Worm (Caenorhabditis elegans) whole organism, young adult: Measurements from ENCODE around the gene elpc-4.

ENCODE experiments used
- Y56A3A.18 ChIP-seq: fragments of 200-800 bp; sonication (Bioruptor generic); IDR thresholded peaks from 2 replicates; pipeline ENCODE4 v1.3.6; 2022; ENCODE audit warnings: missing genetic modification reagents, missing genetic modification characterization, missing compliant biosample characterization
- aptf-2 ChIP-seq: fragments of 200-800 bp; sonication (Bioruptor generic); conservative IDR thresholded peaks from 2 replicates; pipeline ENCODE4 v1.3.6; 2022; ENCODE audit warnings: missing genetic modification reagents, missing genetic modification characterization, missing compliant biosample characterization
- athp-1 ChIP-seq: sonication (generic microtip); optimal IDR thresholded peaks from 2 replicates; lab custom pipeline; 2017; ENCODE audit warnings: mild to moderate bottlenecking, missing genetic modification characterization, missing compliant biosample characterization
- bed-2 ChIP-seq: fragments of 200-800 bp; sonication (Bioruptor generic); IDR thresholded peaks from 2 replicates; pipeline ENCODE4 v1.3.6; 2022; ENCODE audit warnings: missing genetic modification reagents, missing genetic modification characterization, missing compliant biosample characterization
- lin-26 ChIP-seq: fragments of 200-800 bp; sonication (Bioruptor generic); IDR thresholded peaks from 2 replicates; pipeline ENCODE4 v1.3.6; 2022; ENCODE audit warnings: missing genetic modification reagents, missing genetic modification characterization, missing compliant biosample characterization
- lin-40 ChIP-seq: sonication (generic microtip); optimal IDR thresholded peaks from 2 replicates; lab custom pipeline; 2016; ENCODE audit warnings: missing genetic modification characterization, mild to moderate bottlenecking, missing compliant biosample characterization, missing genotype, missing genetic modification reagents
- madf-6 ChIP-seq: fragments of 200-800 bp; sonication (Bioruptor generic); IDR thresholded peaks from 2 replicates; pipeline ENCODE4 v1.3.6; 2022; ENCODE audit warnings: missing genetic modification reagents, missing genetic modification characterization, missing compliant biosample characterization
- nhr-90 ChIP-seq: sonication (generic microtip); optimal IDR thresholded peaks from 2 replicates; lab custom pipeline; 2016; ENCODE audit warnings: missing genotype, mild to moderate bottlenecking, missing genetic modification characterization, missing compliant biosample characterization
- rcor-1 ChIP-seq: fragments of 200-800 bp; sonication (Bioruptor generic); IDR thresholded peaks from 2 replicates; pipeline ENCODE4 v1.3.6; 2022; ENCODE audit warnings: missing genetic modification reagents, missing genetic modification characterization, missing compliant biosample characterization
- snpc-3.4 ChIP-seq: sonication (generic microtip); optimal IDR thresholded peaks from 2 replicates; lab custom pipeline; 2017; ENCODE audit warnings: missing genetic modification characterization, mild to moderate bottlenecking, missing compliant biosample characterization, antibody characterized with exemption, moderate library complexity, missing genotype, missing genetic modification reagents
- tbx-9 ChIP-seq: sonication (generic microtip); optimal IDR thresholded peaks from 2 replicates; lab custom pipeline; 2016; ENCODE audit warnings: borderline replicate concordance, missing genetic modification characterization, inconsistent platforms, missing compliant biosample characterization
- tlf-1 ChIP-seq: fragments of 200-800 bp; sonication (Bioruptor generic); optimal IDR thresholded peaks from 2 replicates; lab custom pipeline; 2018; ENCODE audit warnings: mild to moderate bottlenecking, missing genetic modification characterization, missing compliant biosample characterization
- ztf-28 ChIP-seq: fragments of 200-800 bp; sonication (Bioruptor generic); IDR thresholded peaks from 2 replicates; pipeline ENCODE4 v1.3.6; 2022; ENCODE audit warnings: missing genetic modification reagents, missing genetic modification characterization, missing compliant biosample characterization

DNA sequence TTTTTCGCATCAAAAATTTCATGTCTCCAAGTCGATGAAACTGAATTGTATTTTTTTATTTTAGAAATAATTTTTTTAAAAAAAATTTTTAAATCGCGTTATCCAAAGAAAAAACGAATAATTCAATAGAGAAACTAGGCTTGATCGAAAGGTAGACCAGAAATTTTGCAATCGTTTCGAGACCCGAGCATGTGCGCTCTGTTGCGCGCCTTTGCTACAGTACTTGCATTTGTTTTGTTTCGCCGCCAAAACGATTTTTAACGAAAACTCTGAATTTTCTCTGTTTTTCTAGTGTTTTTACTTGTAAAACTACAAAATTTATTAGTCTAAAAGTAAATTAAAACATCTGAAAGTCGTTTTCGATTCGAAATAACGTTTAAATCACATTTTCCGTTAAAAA, 44.5 kb downstream of the elpc-4 start:
- TF ChIP-seq nhr-90 (tag; lab: Kevin White, UChicago) (no peak), bed-2 (GFP tag; lab: Robert Waterston, UW) (no peak), lin-26 (no peak), snpc-3.4 (tag; lab: Kevin White, UChicago) (peak; percentile 60), ztf-28 (no peak), tbx-9 (no peak), lin-40 (tag; lab: Kevin White, UChicago) (no peak), Y56A3A.18 (GFP tag; lab: Robert Waterston, UW) (no peak), aptf-2 (GFP tag; lab: Robert Waterston, UW) (no peak), tlf-1 (no peak), madf-6 (GFP tag; lab: Robert Waterston, UW) (no peak; the same call in 1 of the 2 replicates), rcor-1 (GFP tag; lab: Robert Waterston, UW) (peak; percentile 42; the same call in 1 of the 2 replicates), athp-1 (tag; lab: Kevin White, UChicago) (no peak)
